Worm (Caenorhabditis elegans): Measurements from ENCODE around the gene srbc-76.
"Not testable (repeated sequence)": the region's sequence is repeated elsewhere in the genome, so short reads cannot be mapped to it uniquely, and the experiment has no call there.

DNA sequence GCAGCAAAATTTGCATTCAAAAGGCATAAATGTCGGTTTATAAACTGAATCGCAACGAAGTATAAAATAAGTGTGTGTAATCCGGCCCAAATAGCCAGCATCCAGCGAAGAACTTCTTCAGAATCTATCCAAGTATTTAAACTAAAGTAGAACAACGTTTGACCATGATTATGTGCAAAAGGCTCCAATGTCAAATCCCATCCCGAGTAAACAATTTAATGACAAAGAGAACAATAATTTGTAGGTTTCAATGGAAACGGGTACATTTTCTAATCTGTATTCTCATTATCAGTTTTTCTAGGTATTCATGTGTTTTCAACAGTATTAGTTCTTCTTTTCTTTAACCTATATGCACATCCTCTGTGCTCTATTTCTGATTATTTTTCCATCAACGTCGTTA, 44.5 kb upstream of the srbc-76 start, which contains the start of gene C41G6.12:
- TF ChIP-seq klf-2 (GFP tag; conservative IDR thresholded peaks at IDR 0.05); cog-1 (tag; optimal IDR thresholded peaks at IDR 0.05); ztf-29 (GFP tag; IDR thresholded peaks at IDR 0.05); med-1 (GFP tag; optimal IDR thresholded peaks at IDR 0.05; ENCODE audit: insufficient read depth); flt-1 (GFP tag; IDR thresholded peaks at IDR 0.05); ref-1 (GFP tag; conservative IDR thresholded peaks at IDR 0.05); T22C8.4 (GFP tag; IDR thresholded peaks at IDR 0.05); ztf-23 (GFP tag; IDR thresholded peaks at IDR 0.05); tab-1 (GFP tag; IDR thresholded peaks at IDR 0.05): not testable (repeated sequence)
